Fruit fly (Drosophila melanogaster) whole organism, embryonic: ENCODE data around the gene sro.
A peak's percentile ranks its signal among the peaks of the same experiment; 100 is the strongest.

Source experiments
- Aef1 ChIP-seq: fragments of 200-800 bp; sonication (Bioruptor generic); IDR thresholded peaks from 3 replicates; pipeline ENCODE4 v1.3.6; 2022; ENCODE audit warnings: missing biosample characterization, missing genetic modification characterization
- B-H1 ChIP-seq: fragments of 200-800 bp; sonication (Bioruptor generic); IDR thresholded peaks from 3 replicates; pipeline ENCODE4 v1.3.6; 2022; ENCODE audit warnings: missing biosample characterization, missing genetic modification characterization
- CG10147 ChIP-seq: fragments of 200-800 bp; sonication (Bioruptor generic); optimal IDR thresholded peaks from 2 replicates; lab custom pipeline; 2019; ENCODE audit warnings: missing biosample characterization, mild to moderate bottlenecking, missing genetic modification characterization, moderate library complexity
- CG12071 ChIP-seq: fragments of 200-800 bp; sonication (Bioruptor generic); optimal IDR thresholded peaks from 3 replicates; lab custom pipeline; 2018; ENCODE audit warnings: missing biosample characterization, mild to moderate bottlenecking, missing genetic modification characterization
- CG14014 ChIP-seq: fragments of 200-800 bp; sonication (Bioruptor generic); IDR thresholded peaks from 2 replicates; pipeline ENCODE4 v1.3.6; 2022; ENCODE audit warnings: missing biosample characterization, missing genetic modification characterization
- CG1603 ChIP-seq: fragments of 200-800 bp; sonication (Bioruptor generic); optimal IDR thresholded peaks from 2 replicates; lab custom pipeline; 2019; ENCODE audit warnings: missing biosample characterization, mild to moderate bottlenecking, missing genetic modification characterization, moderate library complexity
- CG17829 ChIP-seq: fragments of 200-800 bp; optimal IDR thresholded peaks from 2 replicates; lab custom pipeline; 2019; ENCODE audit warnings: missing biosample characterization, mild to moderate bottlenecking, missing genetic modification characterization, moderate library complexity
- CG18262 ChIP-seq: fragments of 200-800 bp; optimal IDR thresholded peaks from 3 replicates; lab custom pipeline; 2019; ENCODE audit warnings: missing biosample characterization, mild to moderate bottlenecking, missing genetic modification characterization, moderate library complexity
- CG2889 ChIP-seq: fragments of 200-800 bp; sonication (Bioruptor generic); IDR thresholded peaks from 3 replicates; pipeline ENCODE4 v1.3.6; 2022; ENCODE audit warnings: missing biosample characterization, missing genetic modification characterization
- CG31388 ChIP-seq: fragments of 200-800 bp; sonication (Bioruptor generic); optimal IDR thresholded peaks from 2 replicates; lab custom pipeline; 2016; ENCODE audit warnings: missing biosample characterization, missing genetic modification characterization
- CG3163 ChIP-seq: fragments of 200-800 bp; sonication (Bioruptor generic); optimal IDR thresholded peaks from 3 replicates; lab custom pipeline; 2016; ENCODE audit warnings: missing biosample characterization, missing genetic modification characterization
- CG32767 ChIP-seq: fragments of 200-800 bp; sonication (Bioruptor generic); IDR thresholded peaks from 2 replicates; pipeline ENCODE4 v1.3.6; 2022; ENCODE audit warnings: missing biosample characterization, missing genetic modification characterization
- CG32772 ChIP-seq: fragments of 200-800 bp; sonication (Bioruptor generic); IDR thresholded peaks from 2 replicates; pipeline ENCODE4 v1.3.6; 2022; ENCODE audit warnings: missing biosample characterization, missing genetic modification characterization
- CG33557 ChIP-seq: fragments of 200-800 bp; sonication (Bioruptor generic); optimal IDR thresholded peaks from 2 replicates; lab custom pipeline; 2019; ENCODE audit warnings: missing biosample characterization, mild to moderate bottlenecking, missing genetic modification characterization, moderate library complexity
- CG34376 ChIP-seq: fragments of 200-800 bp; sonication (Bioruptor generic); optimal IDR thresholded peaks from 2 replicates; lab custom pipeline; 2018; ENCODE audit warnings: missing biosample characterization, mild to moderate bottlenecking, missing genetic modification characterization
- CG43689 ChIP-seq: fragments of 200-800 bp; sonication (Bioruptor generic); IDR thresholded peaks from 2 replicates; pipeline ENCODE4 v1.3.6; 2022; ENCODE audit warnings: missing biosample characterization, missing genetic modification characterization
- CG4707 ChIP-seq: fragments of 200-800 bp; sonication (Bioruptor generic); optimal IDR thresholded peaks from 2 replicates; lab custom pipeline; 2018; ENCODE audit warnings: missing biosample characterization, mild to moderate bottlenecking, missing genetic modification characterization, moderate library complexity
- CG6854 ChIP-seq: fragments of 200-800 bp; sonication (Bioruptor generic); optimal IDR thresholded peaks from 3 replicates; lab custom pipeline; 2017; ENCODE audit warnings: missing biosample characterization, mild to moderate bottlenecking, missing genetic modification characterization
- CG7786 ChIP-seq: fragments of 200-800 bp; sonication (Bioruptor generic); optimal IDR thresholded peaks from 2 replicates; lab custom pipeline; 2016; ENCODE audit warnings: missing biosample characterization, missing genetic modification characterization
- CG7928 ChIP-seq: fragments of 200-800 bp; sonication (Bioruptor generic); optimal IDR thresholded peaks from 2 replicates; lab custom pipeline; 2017; ENCODE audit warnings: missing biosample characterization, mild to moderate bottlenecking, missing genetic modification characterization
- CG8359 ChIP-seq: fragments of 200-800 bp; sonication (Bioruptor generic); optimal IDR thresholded peaks from 2 replicates; lab custom pipeline; 2017; ENCODE audit warnings: missing biosample characterization, mild to moderate bottlenecking, missing genetic modification characterization, borderline replicate concordance
- CkIIα-i1 ChIP-seq: fragments of 200-800 bp; sonication (Bioruptor generic); IDR thresholded peaks from 2 replicates; pipeline ENCODE4 v1.3.6; 2022; ENCODE audit warnings: missing biosample characterization, missing genetic modification characterization
- Dad ChIP-seq: fragments of 200-800 bp; sonication (Bioruptor generic); optimal IDR thresholded peaks from 3 replicates; lab custom pipeline; 2016; ENCODE audit warnings: missing biosample characterization, missing genetic modification characterization
- Deaf1 ChIP-seq: fragments of 200-800 bp; optimal IDR thresholded peaks from 3 replicates; lab custom pipeline; 2019; ENCODE audit warnings: missing biosample characterization, mild to moderate bottlenecking, missing genetic modification characterization, moderate library complexity
- Drgx ChIP-seq: fragments of 200-800 bp; sonication (Bioruptor generic); IDR thresholded peaks from 2 replicates; pipeline ENCODE4 v1.3.6; 2022; ENCODE audit warnings: missing biosample characterization, missing genetic modification characterization
- Gsc ChIP-seq: fragments of 200-800 bp; sonication (Bioruptor generic); IDR thresholded peaks from 2 replicates; pipeline ENCODE4 v1.3.6; 2022; ENCODE audit warnings: missing biosample characterization, missing genetic modification characterization
- Gug ChIP-seq: fragments of 200-800 bp; sonication (Bioruptor generic); IDR thresholded peaks from 4 replicates; pipeline ENCODE4 v1.3.6; 2022; ENCODE audit warnings: missing biosample characterization, missing genetic modification characterization
- HHEX ChIP-seq: fragments of 200-800 bp; sonication (Bioruptor generic); optimal IDR thresholded peaks from 3 replicates; lab custom pipeline; 2017; ENCODE audit warnings: missing biosample characterization, mild to moderate bottlenecking, missing genetic modification characterization, missing genetic modification reagents
- Hmx ChIP-seq: fragments of 200-800 bp; sonication (Bioruptor generic); optimal IDR thresholded peaks from 2 replicates; lab custom pipeline; 2016; ENCODE audit warnings: missing biosample characterization, missing genetic modification characterization
- Med ChIP-seq: fragments of 200-800 bp; sonication (Bioruptor generic); peaks from one replicate; lab custom pipeline; 2016; ENCODE audit warnings: missing biosample characterization, missing genetic modification characterization, mild to moderate bottlenecking, inconsistent platforms, moderate library complexity
- Oaz ChIP-seq: fragments of 200-800 bp; sonication (Bioruptor generic); IDR thresholded peaks from 2 replicates; pipeline ENCODE4 v1.3.6; 2022; ENCODE audit warnings: missing biosample characterization, missing genetic modification characterization
- Ravus ChIP-seq: fragments of 200-800 bp; sonication (Bioruptor generic); IDR thresholded peaks from 2 replicates; pipeline ENCODE4 v1.3.6; 2022; ENCODE audit warnings: missing biosample characterization, missing genetic modification characterization
- Rx ChIP-seq: fragments of 200-800 bp; sonication (Bioruptor generic); IDR thresholded peaks from 2 replicates; pipeline ENCODE4 v1.3.6; 2022; ENCODE audit warnings: missing biosample characterization, missing genetic modification characterization
- ac ChIP-seq: fragments of 200-800 bp; sonication (Bioruptor generic); optimal IDR thresholded peaks from 3 replicates; lab custom pipeline; 2017; ENCODE audit warnings: missing biosample characterization, mild to moderate bottlenecking, missing genetic modification characterization
- croc ChIP-seq: fragments of 200-800 bp; sonication (Bioruptor generic); conservative IDR thresholded peaks from 3 replicates; pipeline ENCODE4 v1.3.6; 2022; ENCODE audit warnings: missing biosample characterization, missing genetic modification characterization
- dan ChIP-seq: fragments of 200-800 bp; sonication (Bioruptor generic); IDR thresholded peaks from 2 replicates; pipeline ENCODE4 v1.3.6; 2022; ENCODE audit warnings: missing biosample characterization, missing genetic modification characterization
- danr ChIP-seq: fragments of 200-800 bp; sonication (Bioruptor generic); IDR thresholded peaks from 2 replicates; pipeline ENCODE4 v1.3.6; 2022; ENCODE audit warnings: missing biosample characterization, missing genetic modification characterization
- dysf ChIP-seq: fragments of 200-800 bp; sonication (Bioruptor generic); IDR thresholded peaks from 3 replicates; pipeline ENCODE4 v1.3.6; 2022; ENCODE audit warnings: missing biosample characterization, missing genetic modification characterization
- fd64A ChIP-seq: fragments of 200-800 bp; sonication (Bioruptor generic); optimal IDR thresholded peaks from 3 replicates; lab custom pipeline; 2018; ENCODE audit warnings: missing biosample characterization, mild to moderate bottlenecking, missing genetic modification characterization
- gsb-n ChIP-seq: fragments of 200-800 bp; sonication (Bioruptor generic); optimal IDR thresholded peaks from 3 replicates; lab custom pipeline; 2018; ENCODE audit warnings: missing biosample characterization, mild to moderate bottlenecking, missing genetic modification characterization
- lab ChIP-seq: fragments of 200-800 bp; sonication (Bioruptor generic); optimal IDR thresholded peaks from 3 replicates; lab custom pipeline; 2017; ENCODE audit warnings: missing biosample characterization, missing genetic modification characterization, mild to moderate bottlenecking, moderate library complexity, missing genetic modification reagents
- lola ChIP-seq, 3 experiments: fragments of >200 bp in 2 of 3; fragments of 200-800 bp in 1 of 3; sonication (Bioruptor generic) in 1 of 3; optimal IDR thresholded peaks; 2 replicates each; lab custom pipeline; 2017 to 2019; ENCODE audit warnings: missing biosample characterization in 3 of 3, missing genetic modification characterization in 3 of 3, mild to moderate bottlenecking in 1 of 3, moderate library complexity in 1 of 3
- odd ChIP-seq: fragments of 200-800 bp; sonication (Bioruptor generic); optimal IDR thresholded peaks from 2 replicates; lab custom pipeline; 2017; ENCODE audit warnings: missing biosample characterization, mild to moderate bottlenecking, missing genetic modification characterization
- ranshi ChIP-seq: fragments of 200-800 bp; sonication (Bioruptor generic); IDR thresholded peaks from 2 replicates; pipeline ENCODE4 v1.3.6; 2022; ENCODE audit warnings: missing biosample characterization, missing genetic modification characterization
- schlank ChIP-seq: fragments of 200-800 bp; sonication (Bioruptor generic); optimal IDR thresholded peaks from 2 replicates; lab custom pipeline; 2018; ENCODE audit warnings: missing biosample characterization, mild to moderate bottlenecking, missing genetic modification characterization
- sisA ChIP-seq: fragments of 200-800 bp; sonication (Bioruptor generic); IDR thresholded peaks from 2 replicates; pipeline ENCODE4 v1.3.6; 2022; ENCODE audit warnings: missing biosample characterization, missing genetic modification characterization
- slp2 ChIP-seq: fragments of 200-800 bp; sonication (Bioruptor generic); optimal IDR thresholded peaks from 2 replicates; lab custom pipeline; 2016; ENCODE audit warnings: missing biosample characterization, missing genetic modification characterization
- sna ChIP-seq: fragments of 200-800 bp; sonication (Bioruptor generic); IDR thresholded peaks from 2 replicates; pipeline ENCODE4 v1.3.6; 2022; ENCODE audit warnings: missing biosample characterization, missing genetic modification characterization; ENCODE audit not compliant: partially characterized antibody
- sug ChIP-seq: fragments of 200-800 bp; optimal IDR thresholded peaks from 2 replicates; lab custom pipeline; 2019; ENCODE audit warnings: missing biosample characterization, mild to moderate bottlenecking, missing genetic modification characterization, moderate library complexity
- tgo ChIP-seq: fragments of 200-800 bp; sonication (Bioruptor generic); IDR thresholded peaks from 3 replicates; pipeline ENCODE4 v1.3.6; 2022; ENCODE audit warnings: missing biosample characterization, missing genetic modification characterization
- twi ChIP-seq: fragments of 200-800 bp; optimal IDR thresholded peaks from 2 replicates; lab custom pipeline; 2019; ENCODE audit warnings: missing biosample characterization, mild to moderate bottlenecking, missing genetic modification characterization, moderate library complexity

The sro gene

DNA sequence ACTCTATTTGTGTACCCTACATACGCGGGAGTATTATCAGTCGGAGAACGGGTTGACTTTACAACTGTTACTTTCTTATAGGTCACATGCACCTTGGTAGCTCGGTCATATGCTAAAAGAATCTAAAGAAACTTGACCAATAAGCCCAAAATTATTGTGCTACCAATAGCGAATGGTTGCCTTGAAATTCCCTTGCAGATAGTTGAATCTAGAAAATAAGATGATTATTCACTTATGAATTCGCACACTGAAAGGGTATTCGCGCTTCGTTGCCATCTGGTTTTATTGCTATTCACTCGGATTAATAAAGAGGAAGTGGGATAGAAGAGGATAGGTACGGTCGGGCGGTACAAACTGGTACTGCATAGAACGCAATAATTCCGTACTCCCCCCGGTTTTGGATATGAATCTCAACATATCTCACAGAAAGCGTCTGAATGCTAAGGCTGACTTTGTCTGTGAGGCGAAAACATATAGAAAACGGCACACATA, 20.5 kb upstream of the sro start (continued):
- peak; percentile 70 for TF ChIP-seq CG12071 (GFP tag; lab: Kevin White, UChicago)
- peak; percentile 40 for TF ChIP-seq Hmx (GFP tag; lab: Kevin White, UChicago)
- peak; percentile 39 for TF ChIP-seq CG34376 (GFP tag; lab: Kevin White, UChicago)
- no peak for TF ChIP-seq CG32767
- peak; percentile 67; the same call in 1 of the 2 replicates for TF ChIP-seq ranshi (GFP tag; lab: Robert Waterston, UW)
- TF ChIP-seq lab (GFP tag; lab: Kevin White, UChicago), result peak; percentile 72
- no peak for TF ChIP-seq CG4707
- no peak for TF ChIP-seq Deaf1
- no peak for TF ChIP-seq dan (GFP tag; lab: Robert Waterston, UW)
- peak; percentile 59 for TF ChIP-seq HHEX (GFP tag; lab: Kevin White, UChicago)
- peak; percentile 26 for TF ChIP-seq Dad (GFP tag; lab: Kevin White, UChicago)
- TF ChIP-seq CG43689 (GFP tag; lab: Robert Waterston, UW), result peak; percentile 67
- TF ChIP-seq odd, result peak; percentile 61
- peak; percentile 73 for TF ChIP-seq Aef1 (GFP tag; lab: Robert Waterston, UW)
- peak; percentile 51 for TF ChIP-seq twi (tag; lab: Kevin White, UChicago)
- peak; percentile 57 for TF ChIP-seq CG3163 (GFP tag; lab: Kevin White, UChicago)
- TF ChIP-seq lola (GFP tag; optimal IDR thresholded peaks at IDR 0.05; lab: Kevin White, UChicago), result peak in 1 of 3 experiments; percentile 50
- peak; percentile 80 for TF ChIP-seq tgo (GFP tag; lab: Robert Waterston, UW)
- no peak for TF ChIP-seq CG6854 (GFP tag; lab: Kevin White, UChicago)
- peak; percentile 72; the same call in 3 of the 4 replicates for TF ChIP-seq Gug (GFP tag; lab: Robert Waterston, UW)
- no peak for TF ChIP-seq CG33557 (GFP tag; lab: Kevin White, UChicago)
- TF ChIP-seq CkIIα-i1 (GFP tag; lab: Robert Waterston, UW), result no peak
- no peak for TF ChIP-seq CG31388
- peak; percentile 40 for TF ChIP-seq sug (tag; lab: Kevin White, UChicago)
- TF ChIP-seq ac, result no peak
- peak; percentile 75 for TF ChIP-seq CG14014
- peak; percentile 77; the same call in 1 of the 2 replicates for TF ChIP-seq sisA (GFP tag; lab: Robert Waterston, UW)
- peak; percentile 71 for TF ChIP-seq Drgx (GFP tag; lab: Robert Waterston, UW)
- peak; percentile 40 for TF ChIP-seq B-H1
- peak; percentile 89 for TF ChIP-seq dysf (GFP tag; lab: Robert Waterston, UW)
- TF ChIP-seq fd64A (GFP tag; lab: Kevin White, UChicago), result no peak
- TF ChIP-seq CG32772, result peak; percentile 57
- peak; percentile 81 for TF ChIP-seq CG10147
- no peak for TF ChIP-seq Gsc (GFP tag; lab: Robert Waterston, UW)
- TF ChIP-seq CG17829 (tag; lab: Kevin White, UChicago), result peak; percentile 35
- peak; percentile 48; the same call in 1 of the 2 replicates for TF ChIP-seq danr (GFP tag; lab: Robert Waterston, UW)
- TF ChIP-seq CG18262, result peak; percentile 33
- TF ChIP-seq sna (GFP tag; lab: Robert Waterston, UW), result no peak
- no peak for TF ChIP-seq Ravus (GFP tag; lab: Robert Waterston, UW)
- TF ChIP-seq Oaz (GFP tag; lab: Robert Waterston, UW), result peak; percentile 49
- TF ChIP-seq Rx (GFP tag; lab: Robert Waterston, UW), result peak; percentile 31; the same call in 1 of the 2 replicates
- peak; percentile 96 for TF ChIP-seq Med (GFP tag; lab: Kevin White, UChicago)
- TF ChIP-seq CG8359 (GFP tag; lab: Kevin White, UChicago), result no peak
- TF ChIP-seq slp2 (GFP tag; lab: Kevin White, UChicago), result peak; percentile 59
- peak; percentile 23 for TF ChIP-seq CG1603 (tag; lab: Kevin White, UChicago)
- TF ChIP-seq CG7786, result peak; percentile 92
- peak; percentile 55; the same call in 2 of the 3 replicates for TF ChIP-seq croc (GFP tag; lab: Robert Waterston, UW)
- peak; percentile 11 for TF ChIP-seq CG7928 (GFP tag; lab: Kevin White, UChicago)
- no peak for TF ChIP-seq gsb-n (tag; lab: Kevin White, UChicago)
- peak; percentile 48 for TF ChIP-seq schlank (tag; lab: Kevin White, UChicago)
- TF ChIP-seq CG2889, result peak; percentile 37; the same call in 1 of the 3 replicates
